Worm (Caenorhabditis elegans) whole organism, young adult: ENCODE results near the gene M60.4.

ENCODE experiments used
- B0261.1 ChIP-seq: sonication (generic microtip); optimal IDR thresholded peaks from 2 replicates; lab custom pipeline; 2016; ENCODE audit warnings: mild to moderate bottlenecking, missing genetic modification characterization, moderate library complexity, missing compliant biosample characterization
- B0336.3 ChIP-seq: fragments of 200-800 bp; sonication (Bioruptor generic); IDR thresholded peaks from 2 replicates; pipeline ENCODE4 v1.3.6; 2022; ENCODE audit warnings: missing genetic modification characterization, missing compliant biosample characterization
- D2030.7 ChIP-seq: fragments of 200-800 bp; sonication (Bioruptor generic); IDR thresholded peaks from 2 replicates; pipeline ENCODE4 v1.3.6; 2022; ENCODE audit warnings: missing genetic modification reagents, missing genetic modification characterization, missing compliant biosample characterization
- F33H1.4 ChIP-seq: fragments of 200-800 bp; sonication (Bioruptor generic); IDR thresholded peaks from 2 replicates; pipeline ENCODE4 v1.3.6; 2022; ENCODE audit warnings: missing genetic modification reagents, missing genetic modification characterization, missing compliant biosample characterization
- F49E8.2 ChIP-seq: sonication (generic microtip); optimal IDR thresholded peaks from 3 replicates; lab custom pipeline; 2017; ENCODE audit warnings: missing genetic modification characterization, mild to moderate bottlenecking, missing compliant biosample characterization, antibody characterized with exemption, moderate library complexity; ENCODE audit not compliant: insufficient read depth
- K11D2.4 ChIP-seq: fragments of 200-800 bp; sonication (Bioruptor generic); IDR thresholded peaks from 2 replicates; pipeline ENCODE4 v1.3.6; 2022; ENCODE audit warnings: missing genetic modification reagents, missing genetic modification characterization, missing compliant biosample characterization
- K12H6.12 ChIP-seq: fragments of 200-800 bp; sonication (Bioruptor generic); optimal IDR thresholded peaks from 2 replicates; lab custom pipeline; 2018; ENCODE audit warnings: mild to moderate bottlenecking, missing genetic modification characterization, missing compliant biosample characterization
- T26A5.8 ChIP-seq: sonication (generic microtip); optimal IDR thresholded peaks from 2 replicates; lab custom pipeline; 2016; ENCODE audit warnings: missing genetic modification characterization, missing compliant biosample characterization
- Y53G8AR.9 ChIP-seq: fragments of 200-800 bp; sonication (Bioruptor generic); conservative IDR thresholded peaks from 2 replicates; pipeline ENCODE4 v1.3.6; 2022; ENCODE audit warnings: missing genetic modification reagents, missing genetic modification characterization, missing compliant biosample characterization
- Y56A3A.18 ChIP-seq: fragments of 200-800 bp; sonication (Bioruptor generic); IDR thresholded peaks from 2 replicates; pipeline ENCODE4 v1.3.6; 2022; ENCODE audit warnings: missing genetic modification reagents, missing genetic modification characterization, missing compliant biosample characterization
- Y67H2A.10 ChIP-seq: fragments of 200-800 bp; sonication (Bioruptor generic); conservative IDR thresholded peaks from 2 replicates; pipeline ENCODE4 v1.3.6; 2022; ENCODE audit warnings: missing genetic modification reagents, missing genetic modification characterization, missing compliant biosample characterization
- Y95B8A.8 ChIP-seq: fragments of 200-800 bp; sonication (Bioruptor generic); IDR thresholded peaks from 2 replicates; pipeline ENCODE4 v1.3.6; 2022; ENCODE audit warnings: missing genetic modification reagents, missing genetic modification characterization, missing compliant biosample characterization
- ZK185.1 ChIP-seq: sonication (generic microtip); optimal IDR thresholded peaks from 2 replicates; lab custom pipeline; 2016; ENCODE audit warnings: mild to moderate bottlenecking, missing genetic modification characterization, missing compliant biosample characterization; ENCODE audit not compliant: poor library complexity, severe bottlenecking
- aptf-2 ChIP-seq: fragments of 200-800 bp; sonication (Bioruptor generic); conservative IDR thresholded peaks from 2 replicates; pipeline ENCODE4 v1.3.6; 2022; ENCODE audit warnings: missing genetic modification reagents, missing genetic modification characterization, missing compliant biosample characterization
- atf-7 ChIP-seq: sonication (generic microtip); optimal IDR thresholded peaks from 2 replicates; lab custom pipeline; 2017; ENCODE audit warnings: mild to moderate bottlenecking, missing genetic modification characterization, missing compliant biosample characterization
- athp-1 ChIP-seq: sonication (generic microtip); optimal IDR thresholded peaks from 2 replicates; lab custom pipeline; 2017; ENCODE audit warnings: mild to moderate bottlenecking, missing genetic modification characterization, missing compliant biosample characterization
- bed-2 ChIP-seq: fragments of 200-800 bp; sonication (Bioruptor generic); IDR thresholded peaks from 2 replicates; pipeline ENCODE4 v1.3.6; 2022; ENCODE audit warnings: missing genetic modification reagents, missing genetic modification characterization, missing compliant biosample characterization
- cebp-1 ChIP-seq, 2 experiments: fragments of 200-800 bp in 1 of 2; sonication (Bioruptor generic) in 1 of 2; sonication (generic microtip) in 1 of 2; IDR thresholded peaks in 1 of 2; optimal IDR thresholded peaks in 1 of 2; 2 replicates each; pipeline versions ENCODE4 v1.3.6 to Lab custom; 2017 to 2022; ENCODE audit warnings: missing compliant biosample characterization in 2 of 2, missing genetic modification characterization in 2 of 2, mild to moderate bottlenecking in 1 of 2, missing genetic modification reagents in 1 of 2, moderate library complexity in 1 of 2
- ceh-58 ChIP-seq: fragments of 200-800 bp; sonication (Bioruptor generic); IDR thresholded peaks from 2 replicates; pipeline ENCODE4 v1.3.6; 2022; ENCODE audit warnings: missing genetic modification characterization, missing compliant biosample characterization
- die-1 ChIP-seq: sonication (generic microtip); optimal IDR thresholded peaks from 2 replicates; lab custom pipeline; 2016; ENCODE audit warnings: missing genotype, mild to moderate bottlenecking, missing genetic modification characterization, missing compliant biosample characterization
- dpl-1 ChIP-seq: fragments of 150-350 bp; optimal IDR thresholded peaks from 2 replicates; lab custom pipeline; 2014; ENCODE audit warnings: missing biosample characterization, missing genetic modification reagents, missing genetic modification characterization
- egrh-3 ChIP-seq: fragments of 200-800 bp; sonication (Bioruptor generic); IDR thresholded peaks from 2 replicates; pipeline ENCODE4 v1.3.6; 2022; ENCODE audit warnings: missing genetic modification reagents, missing genetic modification characterization, missing compliant biosample characterization
- fkh-3 ChIP-seq: sonication (generic microtip); optimal IDR thresholded peaks from 2 replicates; lab custom pipeline; 2016; ENCODE audit warnings: mild to moderate bottlenecking, missing genetic modification characterization, missing compliant biosample characterization
- him-1 ChIP-seq: sonication (generic microtip); optimal IDR thresholded peaks from 2 replicates; lab custom pipeline; 2016; ENCODE audit warnings: missing genotype, missing genetic modification reagents, missing genetic modification characterization, missing compliant biosample characterization
- hmg-1.2 ChIP-seq: fragments of 200-800 bp; sonication (Bioruptor generic); IDR thresholded peaks from 2 replicates; pipeline ENCODE4 v1.3.6; 2022; ENCODE audit warnings: missing genetic modification reagents, missing genetic modification characterization, missing compliant biosample characterization
- hrde-1 ChIP-seq: sonication (generic microtip); optimal IDR thresholded peaks from 2 replicates; lab custom pipeline; 2016; ENCODE audit warnings: missing genetic modification characterization, mild to moderate bottlenecking, missing compliant biosample characterization, moderate library complexity, missing genotype, missing genetic modification reagents, borderline replicate concordance
- hsf-1 ChIP-seq: fragments of 200-800 bp; sonication (Bioruptor generic); IDR thresholded peaks from 2 replicates; pipeline ENCODE4 v1.3.6; 2022; ENCODE audit warnings: missing genetic modification reagents, missing genetic modification characterization, missing compliant biosample characterization
- lag-1 ChIP-seq: fragments of 200-800 bp; sonication (Bioruptor generic); IDR thresholded peaks from 2 replicates; pipeline ENCODE4 v1.3.6; 2022; ENCODE audit warnings: missing genetic modification reagents, missing genetic modification characterization, missing compliant biosample characterization
- let-526 ChIP-seq: fragments of 200-800 bp; sonication (Bioruptor generic); IDR thresholded peaks from 2 replicates; pipeline ENCODE4 v1.3.6; 2022; ENCODE audit warnings: missing genetic modification reagents, missing genetic modification characterization, missing compliant biosample characterization
- lin-26 ChIP-seq: fragments of 200-800 bp; sonication (Bioruptor generic); IDR thresholded peaks from 2 replicates; pipeline ENCODE4 v1.3.6; 2022; ENCODE audit warnings: missing genetic modification reagents, missing genetic modification characterization, missing compliant biosample characterization
- lin-54 ChIP-seq: fragments of 200-800 bp; sonication (Bioruptor generic); optimal IDR thresholded peaks from 2 replicates; lab custom pipeline; 2018; ENCODE audit warnings: mild to moderate bottlenecking, missing genetic modification characterization, missing compliant biosample characterization
- lsl-1 ChIP-seq: fragments of 200-800 bp; sonication (Bioruptor generic); optimal IDR thresholded peaks from 2 replicates; lab custom pipeline; 2018; ENCODE audit warnings: mild to moderate bottlenecking, missing genetic modification characterization, moderate library complexity, missing compliant biosample characterization
- madf-8 ChIP-seq: fragments of 200-800 bp; sonication (Bioruptor generic); conservative IDR thresholded peaks from 2 replicates; pipeline ENCODE4 v1.3.6; 2022; ENCODE audit warnings: missing genetic modification reagents, missing genetic modification characterization, missing compliant biosample characterization
- mcd-1 ChIP-seq: fragments of 200-800 bp; sonication (Bioruptor generic); IDR thresholded peaks from 2 replicates; pipeline ENCODE4 v1.3.6; 2022; ENCODE audit warnings: missing genetic modification reagents, missing genetic modification characterization, missing compliant biosample characterization
- nfya-1 ChIP-seq: sonication (generic microtip); optimal IDR thresholded peaks from 2 replicates; lab custom pipeline; 2017; ENCODE audit warnings: antibody characterized with exemption, missing compliant biosample characterization, missing genetic modification characterization, borderline replicate concordance; ENCODE audit not compliant: insufficient read depth
- nhr-120 ChIP-seq: fragments of 200-800 bp; sonication (Bioruptor generic); IDR thresholded peaks from 2 replicates; pipeline ENCODE4 v1.3.6; 2022; ENCODE audit warnings: missing genetic modification characterization, missing compliant biosample characterization
- nhr-179 ChIP-seq: sonication (generic microtip); optimal IDR thresholded peaks from 2 replicates; lab custom pipeline; 2016; ENCODE audit warnings: mild to moderate bottlenecking, missing genetic modification characterization, missing compliant biosample characterization
- nhr-27 ChIP-seq: fragments of 200-800 bp; sonication (Bioruptor generic); optimal IDR thresholded peaks from 2 replicates; lab custom pipeline; 2018; ENCODE audit warnings: mild to moderate bottlenecking, missing genetic modification characterization, moderate library complexity, missing compliant biosample characterization
- nhr-90 ChIP-seq: sonication (generic microtip); optimal IDR thresholded peaks from 2 replicates; lab custom pipeline; 2016; ENCODE audit warnings: missing genotype, mild to moderate bottlenecking, missing genetic modification characterization, missing compliant biosample characterization
- sea-2 ChIP-seq: fragments of 200-800 bp; sonication (Bioruptor generic); IDR thresholded peaks from 2 replicates; pipeline ENCODE4 v1.3.6; 2022; ENCODE audit warnings: missing genetic modification characterization, missing compliant biosample characterization
- snpc-4 ChIP-seq, 5 experiments: fragments of 150-350 bp in 1 of 5; sonication (generic microtip) in 4 of 5; optimal IDR thresholded peaks; 2 replicates each; lab custom pipeline; 2014 to 2018; ENCODE audit warnings: missing genetic modification characterization in 5 of 5, missing biosample characterization in 3 of 5, antibody characterized with exemption in 2 of 5, mild to moderate bottlenecking in 2 of 5, missing compliant biosample characterization in 2 of 5, missing genotype in 2 of 5, moderate library complexity in 2 of 5, missing genetic modification reagents in 1 of 5
- sptf-2 ChIP-seq: fragments of 200-800 bp; sonication (Bioruptor generic); optimal IDR thresholded peaks from 2 replicates; lab custom pipeline; 2018; ENCODE audit warnings: mild to moderate bottlenecking, missing genetic modification characterization, missing compliant biosample characterization
- tbp1 ChIP-seq: fragments of 200-800 bp; sonication (Bioruptor generic); optimal IDR thresholded peaks from 2 replicates; lab custom pipeline; 2018; ENCODE audit warnings: mild to moderate bottlenecking, missing genetic modification characterization, missing compliant biosample characterization
- zim-3 ChIP-seq: sonication (generic microtip); optimal IDR thresholded peaks from 2 replicates; lab custom pipeline; 2017; ENCODE audit warnings: mild to moderate bottlenecking, missing genetic modification characterization, moderate library complexity, missing compliant biosample characterization
- ztf-22 ChIP-seq: fragments of 200-800 bp; sonication (Bioruptor generic); optimal IDR thresholded peaks from 2 replicates; lab custom pipeline; 2018; ENCODE audit warnings: mild to moderate bottlenecking, missing genetic modification characterization, moderate library complexity, missing compliant biosample characterization
- ztf-26 ChIP-seq: sonication (generic microtip); optimal IDR thresholded peaks from 2 replicates; lab custom pipeline; 2017; ENCODE audit warnings: missing genetic modification characterization, missing compliant biosample characterization
- ztf-28 ChIP-seq: fragments of 200-800 bp; sonication (Bioruptor generic); IDR thresholded peaks from 2 replicates; pipeline ENCODE4 v1.3.6; 2022; ENCODE audit warnings: missing genetic modification reagents, missing genetic modification characterization, missing compliant biosample characterization

The M60.4 gene

ce11 chrX:8231858-8232257 is 4.3 kb downstream of the M60.4 start, which contains the start of gene K02A6.3 (continued):
- TF ChIP-seq K12H6.12 (tag; lab: Kevin White, UChicago) (peak; percentile 92), K11D2.4 (peak; percentile 63), Y95B8A.8 (GFP tag; lab: Robert Waterston, UW) (peak; percentile 57; the same call in 1 of the 2 replicates), lin-26 (peak; percentile 42; the same call in 1 of the 2 replicates), dpl-1 (GFP tag; lab: Kevin White, UChicago) (no peak), ztf-22 (GFP tag; lab: Kevin White, UChicago) (peak; percentile 77), hsf-1 (GFP tag; lab: Robert Waterston, UW) (0 out of 2 replicates have a peak, but pooled peaks have one; percentile 28), ztf-28 (GFP tag; lab: Robert Waterston, UW) (no peak), lsl-1 (GFP tag; lab: Kevin White, UChicago) (no peak), nhr-90 (tag; lab: Kevin White, UChicago) (peak; percentile 24), madf-8 (GFP tag; lab: Robert Waterston, UW) (no peak), lag-1 (GFP tag; lab: Robert Waterston, UW) (no peak), ztf-26 (peak; percentile 90), nhr-179 (tag; lab: Kevin White, UChicago) (no peak), F33H1.4 (GFP tag; lab: Robert Waterston, UW) (no peak), fkh-3 (tag; lab: Kevin White, UChicago) (no peak), bed-2 (GFP tag; lab: Robert Waterston, UW) (no peak), mcd-1 (GFP tag; lab: Robert Waterston, UW) (peak; percentile 54), aptf-2 (GFP tag; lab: Robert Waterston, UW) (no peak), cebp-1 (GFP tag; IDR thresholded peaks at IDR 0.05; lab: Robert Waterston, UW) (peak; percentile 67; the same call in 1 of the 2 replicates), cebp-1 (tag; optimal IDR thresholded peaks at IDR 0.05; lab: Kevin White, UChicago) (peak; percentile 93), D2030.7 (GFP tag; lab: Robert Waterston, UW) (no peak), zim-3 (tag; lab: Kevin White, UChicago) (no peak), sptf-2 (GFP tag; lab: Kevin White, UChicago) (no peak), snpc-4 (GFP tag; optimal IDR thresholded peaks at IDR 0.05; lab: Kevin White, UChicago) (no peak), snpc-4 (tag; optimal IDR thresholded peaks at IDR 0.05; lab: Kevin White, UChicago) (peak in 2 of 4 experiments; percentile 51), ZK185.1 (peak; percentile 69), die-1 (tag; lab: Kevin White, UChicago) (peak; percentile 2), hrde-1 (tag; lab: Kevin White, UChicago) (no peak), Y67H2A.10 (GFP tag; lab: Robert Waterston, UW) (no peak), ceh-58 (no peak), let-526 (GFP tag; lab: Robert Waterston, UW) (no peak), egrh-3 (peak; percentile 39; the same call in 1 of the 2 replicates), sea-2 (no peak), B0336.3 (GFP tag; lab: Robert Waterston, UW) (peak; percentile 91), him-1 (tag; lab: Kevin White, UChicago) (no peak), T26A5.8 (no peak), nfya-1 (tag; lab: Kevin White, UChicago) (no peak), Y56A3A.18 (no peak), nhr-120 (GFP tag; lab: Robert Waterston, UW) (no peak), B0261.1 (tag; lab: Kevin White, UChicago) (no peak), lin-54 (GFP tag; lab: Kevin White, UChicago) (peak; percentile 46), Y53G8AR.9 (GFP tag; lab: Robert Waterston, UW) (no peak), F49E8.2 (tag; lab: Kevin White, UChicago) (no peak), tbp1 (GFP tag; lab: Kevin White, UChicago) (peak; percentile 63), hmg-1.2 (GFP tag; lab: Robert Waterston, UW) (peak; percentile 78), atf-7 (peak; percentile 74), athp-1 (tag; lab: Kevin White, UChicago) (no peak), nhr-27 (tag; lab: Kevin White, UChicago) (no peak)
